Fruit fly (Drosophila melanogaster) whole organism, adult: Measurements from ENCODE around the gene CG32391.

Experiments
- Clk ChIP-seq: fragments of 200-800 bp; sonication (Bioruptor generic); optimal IDR thresholded peaks from 2 replicates; lab custom pipeline; 2017; ENCODE audit warnings: missing biosample characterization, missing genetic modification characterization
- Mnt ChIP-seq: fragments of 200-800 bp; sonication (Bioruptor generic); optimal IDR thresholded peaks from 2 replicates; lab custom pipeline; 2016; ENCODE audit warnings: missing biosample characterization, mild to moderate bottlenecking, missing genetic modification characterization
- bab1 ChIP-seq: fragments of 200-800 bp; sonication (Bioruptor generic); optimal IDR thresholded peaks from 3 replicates; lab custom pipeline; 2019; ENCODE audit warnings: missing biosample characterization, mild to moderate bottlenecking, missing genetic modification characterization, moderate library complexity
- kay ChIP-seq: fragments of 200-800 bp; sonication (Bioruptor generic); peaks from one replicate; lab custom pipeline; 2016; ENCODE audit warnings: missing biosample characterization, missing genetic modification characterization, borderline replicate concordance

- TF ChIP-seq bab1 (GFP tag; lab: Kevin White, UChicago), result no peak
- no peak for TF ChIP-seq Clk (GFP tag; lab: Kevin White, UChicago)
- TF ChIP-seq Mnt (GFP tag; lab: Kevin White, UChicago), result no peak
- TF ChIP-seq kay (GFP tag; lab: Kevin White, UChicago), result no peak
These were observed 3.0 kb downstream of the CG32391 start, which contains the start of gene CG14823 for dm6 chr3L:7066014-7066413.
